Worm (Caenorhabditis elegans): ENCODE data around the gene clec-258.
"Not testable (repeated sequence)": the region's sequence is repeated elsewhere in the genome, so short reads cannot be mapped to it uniquely, and the experiment has no call there.

The clec-258 gene

ce11 chrV:19767719-19768118 is 20.5 kb upstream of the clec-258 start:
- no peak for TF ChIP-seq lin-26 (GFP tag; IDR thresholded peaks at IDR 0.05)
- no peak for TF ChIP-seq B0261.1 (tag; optimal IDR thresholded peaks at IDR 0.05)
- no peak for TF ChIP-seq T07F8.4 (tag; optimal IDR thresholded peaks at IDR 0.05)
- peak; percentile 86 for TF ChIP-seq nfyb-1 (GFP tag; IDR thresholded peaks at IDR 0.05)
- no peak for TF ChIP-seq ztf-26 (tag; optimal IDR thresholded peaks at IDR 0.05)
- TF ChIP-seq snpc-1.1 (tag; optimal IDR thresholded peaks at IDR 0.05; ENCODE audit: insufficient read depth): no peak
- TF ChIP-seq attf-5 (GFP tag; optimal IDR thresholded peaks at IDR 0.05): no peak

- peak; percentile 60 for TF ChIP-seq unc-130 (GFP tag; optimal IDR thresholded peaks at IDR 0.05)
- TF ChIP-seq madf-6 (GFP tag; IDR thresholded peaks at IDR 0.05): peak; percentile 64
- peak; percentile 19 for TF ChIP-seq lsl-1 (GFP tag; optimal IDR thresholded peaks at IDR 0.05)
- TF ChIP-seq snpc-4 (GFP tag; optimal IDR thresholded peaks at IDR 0.05): not testable (repeated sequence)
- TF ChIP-seq snpc-4 (tag; optimal IDR thresholded peaks at IDR 0.05): peak in 1 of 4 experiments; percentile 56
- peak; percentile 2 for TF ChIP-seq hrde-1 (tag; optimal IDR thresholded peaks at IDR 0.05; ENCODE audit: borderline replicate concordance)
- peak; percentile 86 for TF ChIP-seq xnd-1 (tag; optimal IDR thresholded peaks at IDR 0.05)
- peak; percentile 32; the same call in 1 of the 2 replicates for TF ChIP-seq D2030.7 (GFP tag; IDR thresholded peaks at IDR 0.05)
- TF ChIP-seq hmg-1.2 (GFP tag; IDR thresholded peaks at IDR 0.05): peak; percentile 65
These were observed 17.4 kb upstream of the clec-258 start for ce11 chrV:19770837-19771236.

- TF ChIP-seq egl-44 (GFP tag; IDR thresholded peaks at IDR 0.05) (no peak), pha-4 (tag; optimal IDR thresholded peaks at IDR 0.05) (no peak), egrh-3 (GFP tag; IDR thresholded peaks at IDR 0.05) (no peak), lsy-27 (tag; optimal IDR thresholded peaks at IDR 0.05; ENCODE audit: borderline replicate concordance, insufficient read depth) (no peak), snpc-1.3 (tag; optimal IDR thresholded peaks at IDR 0.05; ENCODE audit: insufficient read depth) (no peak), lin-40 (tag; optimal IDR thresholded peaks at IDR 0.05) (no peak), Y53F4B.3 (GFP tag; IDR thresholded peaks at IDR 0.05) (no peak), attf-3 (GFP tag; conservative IDR thresholded peaks at IDR 0.05) (no peak), F39B2.1 (GFP tag; IDR thresholded peaks at IDR 0.05) (no peak), hsf-1 (GFP tag; IDR thresholded peaks at IDR 0.05) (no peak), cebp-1 (GFP tag; IDR thresholded peaks at IDR 0.05) (no peak), cebp-1 (tag; optimal IDR thresholded peaks at IDR 0.05) (no peak), Y79H2A.3 (GFP tag; conservative IDR thresholded peaks at IDR 0.05) (no peak), Y53G8AR.9 (GFP tag; conservative IDR thresholded peaks at IDR 0.05) (no peak), atf-7 (tag; optimal IDR thresholded peaks at IDR 0.05) (no peak), sdz-38 (tag; optimal IDR thresholded peaks at IDR 0.05) (no peak), snpc-3.4 (tag; optimal IDR thresholded peaks at IDR 0.05) (no peak), zfh-2 (GFP tag; conservative IDR thresholded peaks at IDR 0.05) (no peak), C17E4.6 (GFP tag; IDR thresholded peaks at IDR 0.05) (no peak), hrde-1 (tag; optimal IDR thresholded peaks at IDR 0.05; ENCODE audit: borderline replicate concordance) (no peak), ztf-22 (GFP tag; optimal IDR thresholded peaks at IDR 0.05) (no peak)
These were observed 16.6 kb upstream of the clec-258 start, which contains the start of gene M162.15 for ce11 chrV:19771660-19772059. M162.15 (minus strand) TSS chrV:19771760.

Measured in whole organism, young adult.